Worm (Caenorhabditis elegans) whole organism, L3 larva: Measurements from ENCODE around the gene Y79H2A.4.

Experiments
- ceh-28 ChIP-seq: fragments of 150-350 bp; optimal IDR thresholded peaks from 2 replicates; lab custom pipeline; 2014; ENCODE audit warnings: missing biosample characterization, missing genetic modification reagents, missing genetic modification characterization
- ceh-9 ChIP-seq: sonication (generic microtip); optimal IDR thresholded peaks from 2 replicates; lab custom pipeline; 2018; ENCODE audit warnings: missing biosample characterization, missing genetic modification characterization
- daf-12 ChIP-seq: fragments of 150-350 bp; optimal IDR thresholded peaks from 2 replicates; lab custom pipeline; 2014; ENCODE audit warnings: missing biosample characterization, missing genetic modification reagents, missing genetic modification characterization
- egl-27 ChIP-seq: sonication (generic microtip); optimal IDR thresholded peaks from 4 replicates; lab custom pipeline; 2017; ENCODE audit warnings: missing biosample characterization, missing genetic modification reagents, missing genetic modification characterization
- egl-5 ChIP-seq: fragments of 150-350 bp; optimal IDR thresholded peaks from 2 replicates; lab custom pipeline; 2017; ENCODE audit warnings: missing biosample characterization, missing genetic modification reagents, missing genetic modification characterization, inconsistent platforms
- elt-2 ChIP-seq: sonication (generic microtip); optimal IDR thresholded peaks from 2 replicates; lab custom pipeline; 2016; ENCODE audit warnings: missing genetic modification reagents, mild to moderate bottlenecking, missing genetic modification characterization, missing compliant biosample characterization
- elt-3 ChIP-seq, 3 experiments: fragments of 150-350 bp in 1 of 3; sonication (generic microtip) in 2 of 3; optimal IDR thresholded peaks; 2 replicates in 2 of 3; 4 replicates in 1 of 3; lab custom pipeline; 2014 to 2017; ENCODE audit warnings: missing biosample characterization in 3 of 3, missing genetic modification characterization in 3 of 3
- eor-1 ChIP-seq, 2 experiments: fragments of 150-350 bp; optimal IDR thresholded peaks; 2 replicates each; lab custom pipeline; 2014 to 2018; ENCODE audit warnings: missing biosample characterization in 2 of 2, missing genetic modification characterization in 2 of 2
- fkh-10 ChIP-seq: sonication (generic microtip); optimal IDR thresholded peaks from 2 replicates; lab custom pipeline; 2017; ENCODE audit warnings: missing biosample characterization, missing genetic modification reagents, missing genetic modification characterization
- fkh-2 ChIP-seq: fragments of 150-350 bp; optimal IDR thresholded peaks from 2 replicates; lab custom pipeline; 2014; ENCODE audit warnings: missing biosample characterization, missing genetic modification reagents, missing genetic modification characterization
- fos-1 ChIP-seq: fragments of 150-350 bp; optimal IDR thresholded peaks from 2 replicates; lab custom pipeline; 2014; ENCODE audit warnings: missing biosample characterization, missing genetic modification characterization
- hmg-11 ChIP-seq: sonication (generic microtip); optimal IDR thresholded peaks from 2 replicates; lab custom pipeline; 2016; ENCODE audit warnings: missing genetic modification characterization, missing compliant biosample characterization
- jun-1 ChIP-seq: fragments of 150-350 bp; optimal IDR thresholded peaks from 2 replicates; lab custom pipeline; 2014; ENCODE audit warnings: missing biosample characterization, missing genetic modification reagents, missing genetic modification characterization
- lin-15B ChIP-seq: fragments of 150-350 bp; optimal IDR thresholded peaks from 2 replicates; lab custom pipeline; 2014; ENCODE audit warnings: missing biosample characterization, missing genetic modification characterization
- lin-39 ChIP-seq: fragments of 150-350 bp; optimal IDR thresholded peaks from 2 replicates; lab custom pipeline; 2018; ENCODE audit warnings: missing biosample characterization, missing genetic modification reagents, missing genetic modification characterization
- lsy-12 ChIP-seq: sonication (generic microtip); optimal IDR thresholded peaks from 2 replicates; lab custom pipeline; 2016; ENCODE audit warnings: mild to moderate bottlenecking, missing genetic modification characterization, missing compliant biosample characterization
- mdl-1 ChIP-seq: fragments of 150-350 bp; optimal IDR thresholded peaks from 2 replicates; lab custom pipeline; 2014; ENCODE audit warnings: missing biosample characterization, missing genetic modification characterization
- nfya-1 ChIP-seq: sonication (generic microtip); optimal IDR thresholded peaks from 2 replicates; lab custom pipeline; 2017; ENCODE audit warnings: missing genetic modification characterization, mild to moderate bottlenecking, missing compliant biosample characterization, antibody characterized with exemption, moderate library complexity; ENCODE audit not compliant: insufficient read depth
- nhr-11 ChIP-seq: fragments of 150-350 bp; optimal IDR thresholded peaks from 2 replicates; lab custom pipeline; 2014; ENCODE audit warnings: missing biosample characterization, missing genetic modification characterization
- nhr-23 ChIP-seq: fragments of 150-350 bp; optimal IDR thresholded peaks from 2 replicates; lab custom pipeline; 2014; ENCODE audit warnings: missing biosample characterization, missing genetic modification reagents, missing genetic modification characterization
- nhr-237 ChIP-seq: fragments of 150-350 bp; optimal IDR thresholded peaks from 2 replicates; lab custom pipeline; 2014; ENCODE audit warnings: missing biosample characterization, missing genetic modification characterization
- nhr-25 ChIP-seq: sonication (generic microtip); optimal IDR thresholded peaks from 2 replicates; lab custom pipeline; 2017; ENCODE audit warnings: missing biosample characterization, missing genetic modification characterization
- nhr-43 ChIP-seq: sonication (generic microtip); optimal IDR thresholded peaks from 2 replicates; lab custom pipeline; 2016; ENCODE audit warnings: mild to moderate bottlenecking, missing genetic modification characterization, missing compliant biosample characterization; ENCODE audit not compliant: poor library complexity, severe bottlenecking
- nhr-67 ChIP-seq: fragments of 150-350 bp; optimal IDR thresholded peaks from 2 replicates; lab custom pipeline; 2014; ENCODE audit warnings: missing biosample characterization, missing genetic modification characterization
- nhr-76 ChIP-seq: fragments of 150-350 bp; sonication (generic microtip); optimal IDR thresholded peaks from 5 replicates; lab custom pipeline; 2014; ENCODE audit warnings: missing biosample characterization, missing genetic modification characterization
- pha-4 ChIP-seq: fragments of 150-350 bp; optimal IDR thresholded peaks from 2 replicates; lab custom pipeline; 2014; ENCODE audit warnings: missing biosample characterization, missing genetic modification reagents, missing genetic modification characterization
- pqm-1 ChIP-seq: fragments of 150-350 bp; optimal IDR thresholded peaks from 2 replicates; lab custom pipeline; 2017; ENCODE audit warnings: missing biosample characterization, missing genetic modification characterization, inconsistent platforms
- skn-1 ChIP-seq: fragments of 150-350 bp; optimal IDR thresholded peaks from 2 replicates; lab custom pipeline; 2014; ENCODE audit warnings: missing biosample characterization, missing genetic modification characterization
- snpc-4 ChIP-seq: fragments of 150-350 bp; optimal IDR thresholded peaks from 2 replicates; lab custom pipeline; 2014; ENCODE audit warnings: missing biosample characterization, missing genetic modification characterization
- tbx-2 ChIP-seq: sonication (generic microtip); optimal IDR thresholded peaks from 2 replicates; lab custom pipeline; 2016; ENCODE audit warnings: mild to moderate bottlenecking, missing genetic modification characterization, missing compliant biosample characterization
- unc-39 ChIP-seq: sonication (generic microtip); optimal IDR thresholded peaks from 4 replicates; lab custom pipeline; 2017; ENCODE audit warnings: missing biosample characterization, missing genetic modification characterization
- unc-62 ChIP-seq: fragments of 150-350 bp; sonication (generic microtip); optimal IDR thresholded peaks from 4 replicates; lab custom pipeline; 2014; ENCODE audit warnings: missing biosample characterization, missing genetic modification reagents, missing genetic modification characterization
- ztf-11 ChIP-seq: fragments of 150-350 bp; optimal IDR thresholded peaks from 2 replicates; lab custom pipeline; 2014; ENCODE audit warnings: missing biosample characterization, missing genetic modification characterization

Gene Y79H2A.4

ce11 chrIII:12003264-12003663 is 37.8 kb upstream of the Y79H2A.4 start:
- TF ChIP-seq nfya-1 (tag; lab: Kevin White, UChicago) (peak; percentile 63), jun-1 (peak; percentile 90), nhr-25 (tag; lab: Kevin White, UChicago) (peak; percentile 60), pha-4 (peak; percentile 89), snpc-4 (tag; lab: Kevin White, UChicago) (peak; percentile 17), pqm-1 (peak; percentile 89), unc-62 (GFP tag; lab: Kevin White, UChicago) (peak; percentile 37), nhr-23 (peak; percentile 69), ceh-28 (tag; lab: Kevin White, UChicago) (peak; percentile 63), fkh-2 (tag; lab: Kevin White, UChicago) (no peak), elt-2 (tag; lab: Kevin White, UChicago) (peak; percentile 93), nhr-67 (no peak), hmg-11 (tag; lab: Kevin White, UChicago) (peak; percentile 9), lin-15B (peak; percentile 56), ztf-11 (no peak), elt-3 (tag; optimal IDR thresholded peaks at IDR 0.05; lab: Kevin White, UChicago) (peak in 1 of 3 experiments; percentile 48), unc-39 (tag; lab: Kevin White, UChicago) (no peak)

DNA sequence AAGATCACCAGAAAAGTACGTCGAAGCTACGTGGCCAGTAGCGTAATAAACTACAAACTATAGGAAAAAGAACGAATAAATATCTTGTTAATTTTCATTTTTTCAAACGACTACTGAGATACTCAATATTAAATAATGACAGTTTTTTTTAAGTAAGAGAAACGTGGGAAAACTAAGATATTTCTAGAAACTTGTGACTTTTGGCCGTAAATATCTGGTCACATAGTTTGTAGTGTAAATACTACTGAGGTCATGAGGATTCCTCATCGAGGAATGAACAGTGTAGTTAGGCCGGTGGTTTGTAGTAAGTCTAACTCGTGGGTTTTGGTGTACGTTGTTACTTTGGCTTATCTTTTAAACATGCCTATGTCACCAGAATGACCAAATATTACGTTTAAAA is 36.0 kb upstream of the Y79H2A.4 start:
- peak; percentile 1 for TF ChIP-seq pha-4

DNA sequence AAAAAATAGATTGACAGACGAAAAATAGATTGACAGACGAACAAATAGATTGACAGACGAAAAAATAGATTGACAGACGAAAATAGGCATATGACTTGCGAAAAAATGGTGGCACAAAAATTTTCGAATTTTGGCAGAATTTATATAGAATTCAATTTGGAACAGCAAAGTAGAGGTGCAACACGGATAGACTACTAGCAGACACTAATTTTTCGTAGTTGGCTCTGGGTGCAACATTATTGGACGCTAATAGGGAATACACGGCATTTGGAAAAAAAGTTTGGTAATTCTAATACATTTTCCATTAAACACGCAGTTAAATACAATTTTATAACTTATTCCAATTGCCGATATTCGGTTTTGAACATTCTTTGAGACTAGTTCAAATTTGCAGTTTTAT is 31.8 kb upstream of the Y79H2A.4 start:
- TF ChIP-seq daf-12 (tag; lab: Kevin White, UChicago) (no peak), nhr-76 (tag; lab: Kevin White, UChicago) (no peak), eor-1 (tag; optimal IDR thresholded peaks at IDR 0.05; lab: Kevin White, UChicago) (no peak), egl-27 (tag; lab: Kevin White, UChicago) (no peak), pha-4 (no peak), elt-2 (tag; lab: Kevin White, UChicago) (no peak), nhr-237 (tag; lab: Kevin White, UChicago) (no peak), nhr-23 (no peak), lin-39 (tag; lab: Kevin White, UChicago) (no peak), skn-1 (no peak), fkh-10 (GFP tag; lab: Kevin White, UChicago) (no peak), pqm-1 (no peak), nhr-67 (no peak), ztf-11 (no peak), snpc-4 (tag; lab: Kevin White, UChicago) (no peak), nhr-11 (tag; lab: Kevin White, UChicago) (no peak), ceh-9 (no peak), nfya-1 (tag; lab: Kevin White, UChicago) (no peak)

DNA sequence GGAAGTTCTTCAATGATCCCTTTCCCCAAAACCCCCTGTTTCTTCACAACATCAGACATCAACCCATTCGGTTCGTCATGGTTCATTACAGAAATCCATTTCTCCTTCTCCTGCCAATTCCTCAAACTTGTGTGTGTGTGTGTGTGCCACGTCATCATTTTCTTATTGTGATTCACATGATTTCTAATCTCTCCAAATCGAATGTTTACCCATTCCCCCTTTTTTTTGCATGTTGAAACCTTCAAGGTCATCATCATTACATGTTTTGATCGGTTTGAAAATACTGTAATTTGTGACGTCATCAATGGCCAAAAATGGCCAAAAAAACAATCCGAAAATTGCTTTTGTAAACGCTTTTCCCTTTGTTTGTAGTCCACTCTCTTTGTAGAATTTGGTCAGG is 31.3 kb upstream of the Y79H2A.4 start:
- TF ChIP-seq nhr-25 (tag; lab: Kevin White, UChicago), result peak; percentile 64
- TF ChIP-seq mdl-1, result no peak
- TF ChIP-seq lsy-12, result no peak
- no peak for TF ChIP-seq pqm-1
- TF ChIP-seq jun-1, result no peak
- no peak for TF ChIP-seq tbx-2 (tag; lab: Kevin White, UChicago)
- peak; percentile 53 for TF ChIP-seq egl-5 (tag; lab: Kevin White, UChicago)
- no peak for TF ChIP-seq nhr-43 (tag; lab: Kevin White, UChicago)
- TF ChIP-seq ceh-9, result no peak
- peak; percentile 10 for TF ChIP-seq pha-4

ce11 chrIII:12013054-12013453 is 28.0 kb upstream of the Y79H2A.4 start:
- peak; percentile 69 for TF ChIP-seq nhr-25 (tag; lab: Kevin White, UChicago)
- peak; percentile 52 for TF ChIP-seq nhr-23
- no peak for TF ChIP-seq nhr-76 (tag; lab: Kevin White, UChicago)
- TF ChIP-seq mdl-1, result no peak
- peak; percentile 6 for TF ChIP-seq hmg-11 (tag; lab: Kevin White, UChicago)
- no peak for TF ChIP-seq elt-3 (tag; optimal IDR thresholded peaks at IDR 0.05; lab: Kevin White, UChicago)
- no peak for TF ChIP-seq eor-1 (tag; optimal IDR thresholded peaks at IDR 0.05; lab: Kevin White, UChicago)
- TF ChIP-seq daf-12 (tag; lab: Kevin White, UChicago), result no peak
- TF ChIP-seq unc-62 (GFP tag; lab: Kevin White, UChicago), result no peak
- TF ChIP-seq lsy-12, result no peak
- TF ChIP-seq fos-1 (tag; lab: Kevin White, UChicago), result no peak
- TF ChIP-seq tbx-2 (tag; lab: Kevin White, UChicago), result no peak
